Fruit fly (Drosophila melanogaster) whole organism, embryonic: ENCODE measurements around the gene CG5805.

Source experiments
- Awh ChIP-seq: fragments of 200-800 bp; sonication (Bioruptor generic); IDR thresholded peaks from 2 replicates; pipeline ENCODE4, ENCODE4 v1.3.6; 2022; ENCODE audit warnings: missing biosample characterization, missing genetic modification characterization
- CG11560 ChIP-seq: fragments of 200-800 bp; sonication (Bioruptor generic); IDR thresholded peaks from 3 replicates; pipeline ENCODE4 v1.3.6; 2022; ENCODE audit warnings: missing biosample characterization, missing genetic modification characterization
- CG15514 ChIP-seq: fragments of 200-800 bp; sonication (Bioruptor generic); optimal IDR thresholded peaks from 3 replicates; lab custom pipeline; 2017; ENCODE audit warnings: missing biosample characterization, missing genetic modification characterization, mild to moderate bottlenecking, moderate library complexity, missing genetic modification reagents
- CG1647 ChIP-seq: fragments of 200-800 bp; sonication (Bioruptor generic); optimal IDR thresholded peaks from 3 replicates; lab custom pipeline; 2016; ENCODE audit warnings: missing biosample characterization, missing genetic modification characterization
- CG16813 ChIP-seq: fragments of 200-800 bp; sonication (Bioruptor generic); IDR thresholded peaks from 3 replicates; pipeline ENCODE4 v1.3.6; 2022; ENCODE audit warnings: missing biosample characterization, missing genetic modification characterization; ENCODE audit not compliant: partially characterized antibody
- CG18011 ChIP-seq: fragments of 200-800 bp; sonication (Bioruptor generic); optimal IDR thresholded peaks from 2 replicates; lab custom pipeline; 2017; ENCODE audit warnings: missing biosample characterization, missing genetic modification characterization, mild to moderate bottlenecking, moderate library complexity, missing genotype
- CG18619 ChIP-seq: fragments of 200-800 bp; sonication (Bioruptor generic); optimal IDR thresholded peaks from 3 replicates; lab custom pipeline; 2017; ENCODE audit warnings: missing biosample characterization, mild to moderate bottlenecking, missing genetic modification characterization
- CG2199 ChIP-seq: fragments of 200-800 bp; sonication (Bioruptor generic); IDR thresholded peaks from 3 replicates; pipeline ENCODE4 v1.3.6; 2022; ENCODE audit warnings: missing biosample characterization, missing genetic modification characterization
- CG33557 ChIP-seq: fragments of 200-800 bp; sonication (Bioruptor generic); optimal IDR thresholded peaks from 2 replicates; lab custom pipeline; 2019; ENCODE audit warnings: missing biosample characterization, mild to moderate bottlenecking, missing genetic modification characterization, moderate library complexity
- CG6272 ChIP-seq: fragments of 200-800 bp; sonication (Bioruptor generic); IDR thresholded peaks from 2 replicates; pipeline ENCODE4 v1.3.6; 2022; ENCODE audit warnings: missing biosample characterization, missing genetic modification characterization
- CG7963 ChIP-seq: fragments of 200-800 bp; sonication (Bioruptor generic); IDR thresholded peaks from 3 replicates; pipeline ENCODE4 v1.3.6; 2022; ENCODE audit warnings: missing biosample characterization, missing genetic modification characterization; ENCODE audit not compliant: partially characterized antibody
- CG8281 ChIP-seq: fragments of 200-800 bp; sonication (Bioruptor generic); optimal IDR thresholded peaks from 2 replicates; lab custom pipeline; 2018; ENCODE audit warnings: missing biosample characterization, mild to moderate bottlenecking, missing genetic modification characterization, moderate library complexity
- CG8944 ChIP-seq: fragments of 200-800 bp; sonication (Bioruptor generic); optimal IDR thresholded peaks from 3 replicates; lab custom pipeline; 2016; ENCODE audit warnings: missing biosample characterization, missing genetic modification characterization
- CG9727 ChIP-seq: fragments of 200-800 bp; sonication (Bioruptor generic); optimal IDR thresholded peaks from 3 replicates; lab custom pipeline; 2017; ENCODE audit warnings: missing biosample characterization, mild to moderate bottlenecking, missing genetic modification characterization
- CHES-1-like ChIP-seq: fragments of 200-800 bp; sonication (Bioruptor generic); optimal IDR thresholded peaks from 2 replicates; lab custom pipeline; 2016; ENCODE audit warnings: missing biosample characterization, missing genetic modification characterization
- D ChIP-seq, 2 experiments: fragments of 200-800 bp in 1 of 2; fragments of >200 bp in 1 of 2; sonication (Bioruptor generic) in 1 of 2; optimal IDR thresholded peaks; 2 replicates in 1 of 2; 3 replicates in 1 of 2; lab custom pipeline; 2017; ENCODE audit warnings: mild to moderate bottlenecking in 1 of 2, missing biosample characterization in 1 of 2, missing genetic modification characterization in 1 of 2, missing genetic modification reagents in 1 of 2
- Dref ChIP-seq: fragments of 200-800 bp; sonication (Bioruptor generic); IDR thresholded peaks from 2 replicates; pipeline ENCODE4 v1.3.6; 2022; ENCODE audit warnings: missing biosample characterization, missing genetic modification characterization
- Mrtf ChIP-seq: fragments of 200-800 bp; sonication (Bioruptor generic); IDR thresholded peaks from 3 replicates; pipeline ENCODE4 v1.3.6; 2022; ENCODE audit warnings: missing biosample characterization, missing genetic modification characterization
- NK7.1 ChIP-seq: fragments of 200-800 bp; sonication (Bioruptor generic); optimal IDR thresholded peaks from 3 replicates; lab custom pipeline; 2016; ENCODE audit warnings: missing biosample characterization, missing genetic modification characterization
- Oaz ChIP-seq: fragments of 200-800 bp; sonication (Bioruptor generic); IDR thresholded peaks from 2 replicates; pipeline ENCODE4 v1.3.6; 2022; ENCODE audit warnings: missing biosample characterization, missing genetic modification characterization
- Pdp1 ChIP-seq, 2 experiments: fragments of 200-800 bp; sonication (Bioruptor generic); optimal IDR thresholded peaks; 3 replicates each; lab custom pipeline; 2016; ENCODE audit warnings: missing biosample characterization in 2 of 2, missing genetic modification characterization in 2 of 2, mild to moderate bottlenecking in 1 of 2, moderate library complexity in 1 of 2
- Ptx1 ChIP-seq: fragments of 200-800 bp; sonication (Bioruptor generic); IDR thresholded peaks from 2 replicates; pipeline ENCODE4 v1.3.6; 2022; ENCODE audit warnings: missing biosample characterization, missing genetic modification characterization
- Tbp ChIP-seq: fragments of >200 bp; optimal IDR thresholded peaks from 2 replicates; lab custom pipeline; 2018; ENCODE audit warnings: missing biosample characterization, missing genetic modification characterization
- Vsx1 ChIP-seq: fragments of 200-800 bp; sonication (Bioruptor generic); optimal IDR thresholded peaks from 2 replicates; lab custom pipeline; 2017; ENCODE audit warnings: missing biosample characterization, mild to moderate bottlenecking, missing genetic modification characterization, missing genetic modification reagents
- amos ChIP-seq: fragments of 200-800 bp; sonication (Bioruptor generic); IDR thresholded peaks from 2 replicates; pipeline ENCODE4 v1.3.6; 2022; ENCODE audit warnings: missing biosample characterization, missing genetic modification characterization; ENCODE audit not compliant: partially characterized antibody
- crp ChIP-seq, 2 experiments: fragments of 200-800 bp; sonication (Bioruptor generic); optimal IDR thresholded peaks; 2 replicates in 1 of 2; 3 replicates in 1 of 2; lab custom pipeline; 2017; ENCODE audit warnings: missing biosample characterization in 2 of 2, missing genetic modification characterization in 2 of 2, mild to moderate bottlenecking in 1 of 2, moderate library complexity in 1 of 2
- ewg ChIP-seq: fragments of 200-800 bp; sonication (Bioruptor generic); optimal IDR thresholded peaks from 3 replicates; lab custom pipeline; 2017; ENCODE audit warnings: mild to moderate bottlenecking, missing biosample characterization, missing genetic modification reagents, missing genetic modification characterization
- fd64A ChIP-seq: fragments of 200-800 bp; sonication (Bioruptor generic); optimal IDR thresholded peaks from 3 replicates; lab custom pipeline; 2018; ENCODE audit warnings: missing biosample characterization, mild to moderate bottlenecking, missing genetic modification characterization
- fu2 ChIP-seq: fragments of 200-800 bp; sonication (Bioruptor generic); optimal IDR thresholded peaks from 2 replicates; lab custom pipeline; 2016; ENCODE audit warnings: missing biosample characterization, missing genetic modification characterization
- h ChIP-seq: fragments of >200 bp; optimal IDR thresholded peaks from 2 replicates; lab custom pipeline; 2017
- ind ChIP-seq: fragments of 200-800 bp; sonication (Bioruptor generic); optimal IDR thresholded peaks from 3 replicates; lab custom pipeline; 2016; ENCODE audit warnings: missing biosample characterization, missing genetic modification characterization
- klu ChIP-seq: fragments of 200-800 bp; sonication (Bioruptor generic); IDR thresholded peaks from 2 replicates; pipeline ENCODE4 v1.3.6; 2022; ENCODE audit warnings: missing biosample characterization, missing genetic modification characterization
- lbe ChIP-seq: fragments of 200-800 bp; sonication (Bioruptor generic); optimal IDR thresholded peaks from 2 replicates; lab custom pipeline; 2016; ENCODE audit warnings: missing biosample characterization, mild to moderate bottlenecking, missing genetic modification characterization
- maf-S ChIP-seq: fragments of 200-800 bp; sonication (Bioruptor generic); optimal IDR thresholded peaks from 2 replicates; lab custom pipeline; 2016; ENCODE audit warnings: missing biosample characterization, missing genetic modification characterization
- mam ChIP-seq: fragments of 200-800 bp; sonication (Bioruptor generic); optimal IDR thresholded peaks from 3 replicates; lab custom pipeline; 2016; ENCODE audit warnings: missing biosample characterization, missing genetic modification characterization
- nau ChIP-seq: fragments of 200-800 bp; sonication (Bioruptor generic); optimal IDR thresholded peaks from 3 replicates; lab custom pipeline; 2017; ENCODE audit warnings: missing biosample characterization, mild to moderate bottlenecking, missing genetic modification characterization, missing genetic modification reagents
- nerfin-1 ChIP-seq: fragments of 200-800 bp; sonication (Bioruptor generic); optimal IDR thresholded peaks from 3 replicates; lab custom pipeline; 2019; ENCODE audit warnings: missing biosample characterization, mild to moderate bottlenecking, missing genetic modification characterization, moderate library complexity
- org-1 ChIP-seq: fragments of 200-800 bp; sonication (Bioruptor generic); optimal IDR thresholded peaks from 2 replicates; lab custom pipeline; 2017; ENCODE audit warnings: missing biosample characterization, missing genetic modification characterization
- p53 ChIP-seq: fragments of 200-800 bp; sonication (Bioruptor generic); optimal IDR thresholded peaks from 2 replicates; lab custom pipeline; 2016; ENCODE audit warnings: missing biosample characterization, missing genetic modification characterization
- pan ChIP-seq, 4 experiments: fragments of >200 bp in 3 of 4; fragments of 200-800 bp in 1 of 4; sonication (Bioruptor generic) in 1 of 4; optimal IDR thresholded peaks in 3 of 4; IDR thresholded peaks in 1 of 4; 2 replicates each; pipeline versions ENCODE4 v1.3.6 to Lab custom; 2017 to 2022; ENCODE audit warnings: missing biosample characterization in 2 of 4, missing genetic modification characterization in 2 of 4, mixed read lengths in 1 of 4
- seq ChIP-seq: fragments of 200-800 bp; sonication (Bioruptor generic); IDR thresholded peaks from 2 replicates; pipeline ENCODE4 v1.3.6; 2022; ENCODE audit warnings: missing biosample characterization, missing genetic modification characterization
- slbo ChIP-seq: fragments of 200-800 bp; sonication (Bioruptor generic); IDR thresholded peaks from 2 replicates; pipeline ENCODE4 v1.3.6; 2022; ENCODE audit warnings: missing biosample characterization, missing genetic modification characterization
- slp2 ChIP-seq: fragments of 200-800 bp; sonication (Bioruptor generic); optimal IDR thresholded peaks from 2 replicates; lab custom pipeline; 2016; ENCODE audit warnings: missing biosample characterization, missing genetic modification characterization
- sob ChIP-seq: fragments of 200-800 bp; sonication (Bioruptor generic); IDR thresholded peaks from 2 replicates; pipeline ENCODE4 v1.3.6; 2022; ENCODE audit warnings: missing biosample characterization, missing genetic modification characterization
- sug ChIP-seq: fragments of 200-800 bp; optimal IDR thresholded peaks from 2 replicates; lab custom pipeline; 2019; ENCODE audit warnings: missing biosample characterization, mild to moderate bottlenecking, missing genetic modification characterization, moderate library complexity
- ttk ChIP-seq: fragments of 200-800 bp; sonication (Bioruptor generic); IDR thresholded peaks from 2 replicates; pipeline ENCODE4 v2.1.2; 2022; ENCODE audit warnings: missing biosample characterization, missing genetic modification characterization
- wor ChIP-seq: fragments of 200-800 bp; sonication (Bioruptor generic); IDR thresholded peaks from 2 replicates; pipeline ENCODE4 v1.3.6; 2022; ENCODE audit warnings: missing biosample characterization, missing genetic modification characterization
- zfh1 ChIP-seq: fragments of 200-800 bp; sonication (Bioruptor generic); IDR thresholded peaks from 3 replicates; pipeline ENCODE4 v1.3.6; 2022; ENCODE audit warnings: missing biosample characterization, missing genetic modification characterization

CG5805 gene

dm6 chr3R:24813637-24814301, 26.5 kb upstream of the CG5805 start, which contains the start of the genes lili and CG34150 (continued):
- TF ChIP-seq crp (GFP tag; optimal IDR thresholded peaks at IDR 0.05; lab: Kevin White, UChicago) (peak; percentile 78 to 94), maf-S (GFP tag; lab: Kevin White, UChicago) (peak; percentile 62), mam (GFP tag; lab: Kevin White, UChicago) (peak; percentile 80), CG8281 (tag; lab: Kevin White, UChicago) (peak; percentile 36), CG9727 (GFP tag; lab: Kevin White, UChicago) (peak; percentile 72), CG1647 (GFP tag; lab: Kevin White, UChicago) (peak; percentile 64), ewg (GFP tag; lab: Kevin White, UChicago) (peak; percentile 51), nerfin-1 (tag; lab: Kevin White, UChicago) (peak; percentile 97), sob (GFP tag; lab: Robert Waterston, UW) (peak; percentile 86), fu2 (GFP tag; lab: Kevin White, UChicago) (peak; percentile 47), Mrtf (GFP tag; lab: Robert Waterston, UW) (0 out of 3 replicates have a peak, but pooled peaks have one; percentile 45), p53 (GFP tag; lab: Kevin White, UChicago) (peak; percentile 50), zfh1 (GFP tag; lab: Robert Waterston, UW) (peak; percentile 74; the same call in 2 of the 3 replicates), CG33557 (GFP tag; lab: Kevin White, UChicago) (peak; percentile 76), CG8944 (GFP tag; lab: Kevin White, UChicago) (peak; percentile 67), wor (0 out of 2 replicates have a peak, but pooled peaks have one; percentile 26), CG16813 (peak; percentile 78), Vsx1 (GFP tag; lab: Kevin White, UChicago) (no peak), CHES-1-like (GFP tag; lab: Kevin White, UChicago) (peak; percentile 80), klu (peak; percentile 69), NK7.1 (GFP tag; lab: Kevin White, UChicago) (peak; percentile 6), Awh (GFP tag; lab: Robert Waterston, UW) (peak; percentile 68; the same call in 1 of the 2 replicates), CG18011 (GFP tag; lab: Kevin White, UChicago) (peak; percentile 53), amos (GFP tag; lab: Robert Waterston, UW) (peak; percentile 79), org-1 (GFP tag; lab: Kevin White, UChicago) (no peak), D (optimal IDR thresholded peaks at IDR 0.05; lab: Kevin White, UChicago) (no peak), D (GFP tag; optimal IDR thresholded peaks at IDR 0.05; lab: Kevin White, UChicago) (no peak), CG7963 (peak; percentile 60; the same call in 1 of the 3 replicates), seq (peak; percentile 37; the same call in 1 of the 2 replicates), Oaz (GFP tag; lab: Robert Waterston, UW) (0 out of 2 replicates have a peak, but pooled peaks have one; percentile 55), Dref (GFP tag; lab: Robert Waterston, UW) (peak; percentile 74), h (lab: Kevin White, UChicago) (no peak), slp2 (GFP tag; lab: Kevin White, UChicago) (peak; percentile 29), ind (GFP tag; lab: Kevin White, UChicago) (peak; percentile 73), lbe (GFP tag; lab: Kevin White, UChicago) (peak; percentile 32), ttk (0 out of 2 replicates have a peak, but pooled peaks have one; percentile 47), sug (tag; lab: Kevin White, UChicago) (peak; percentile 82), CG15514 (peak; percentile 79), CG2199 (no peak), fd64A (GFP tag; lab: Kevin White, UChicago) (no peak), Pdp1 (GFP tag; optimal IDR thresholded peaks at IDR 0.05; lab: Kevin White, UChicago) (peak; percentile 65 to 66), pan (optimal IDR thresholded peaks at IDR 0.05; lab: Kevin White, UChicago) (no peak), pan (GFP tag; optimal IDR thresholded peaks at IDR 0.05 in 1 of 2, IDR thresholded peaks at IDR 0.05 in 1 of 2) (peak in 1 of 2 experiments; percentile 67), slbo (GFP tag; lab: Robert Waterston, UW) (peak; percentile 86), Tbp (GFP tag; lab: Kevin White, UChicago) (no peak), nau (GFP tag; lab: Kevin White, UChicago) (no peak), CG6272 (GFP tag; lab: Robert Waterston, UW) (peak; percentile 72), Ptx1 (GFP tag; lab: Robert Waterston, UW) (peak; percentile 81), CG11560 (tag; lab: Robert Waterston, UW) (peak; percentile 60; the same call in 1 of the 3 replicates), CG18619 (peak; percentile 42)
